Fruit fly (Drosophila melanogaster): ENCODE results near the gene CG9717.

dm6 chr3R:30590237-30590636, 3.1 kb upstream of the CG9717 start:
- TF ChIP-seq pad (GFP tag; optimal IDR thresholded peaks at IDR 0.05) (no peak), CG12768 (GFP tag; optimal IDR thresholded peaks at IDR 0.05) (no peak), Clk (GFP tag; optimal IDR thresholded peaks at IDR 0.05) (no peak), CG7045 (GFP tag; optimal IDR thresholded peaks at IDR 0.05) (no peak), bab1 (GFP tag; optimal IDR thresholded peaks at IDR 0.05) (no peak), toe (GFP tag; optimal IDR thresholded peaks at IDR 0.05) (no peak), kay (GFP tag; ENCODE audit: borderline replicate concordance) (no peak), cnc (optimal IDR thresholded peaks at IDR 0.05) (no peak), Crg-1 (GFP tag; optimal IDR thresholded peaks at IDR 0.05) (no peak), CG33017 (tag; optimal IDR thresholded peaks at IDR 0.05) (no peak), ovo (GFP tag; optimal IDR thresholded peaks at IDR 0.05) (no peak)

All from whole organism, adult.